Fruit fly (Drosophila melanogaster): Measurements from ENCODE around the gene CG9154.
A peak's percentile ranks its signal among the peaks of the same experiment; 100 is the strongest.

The CG9154 gene

DNA sequence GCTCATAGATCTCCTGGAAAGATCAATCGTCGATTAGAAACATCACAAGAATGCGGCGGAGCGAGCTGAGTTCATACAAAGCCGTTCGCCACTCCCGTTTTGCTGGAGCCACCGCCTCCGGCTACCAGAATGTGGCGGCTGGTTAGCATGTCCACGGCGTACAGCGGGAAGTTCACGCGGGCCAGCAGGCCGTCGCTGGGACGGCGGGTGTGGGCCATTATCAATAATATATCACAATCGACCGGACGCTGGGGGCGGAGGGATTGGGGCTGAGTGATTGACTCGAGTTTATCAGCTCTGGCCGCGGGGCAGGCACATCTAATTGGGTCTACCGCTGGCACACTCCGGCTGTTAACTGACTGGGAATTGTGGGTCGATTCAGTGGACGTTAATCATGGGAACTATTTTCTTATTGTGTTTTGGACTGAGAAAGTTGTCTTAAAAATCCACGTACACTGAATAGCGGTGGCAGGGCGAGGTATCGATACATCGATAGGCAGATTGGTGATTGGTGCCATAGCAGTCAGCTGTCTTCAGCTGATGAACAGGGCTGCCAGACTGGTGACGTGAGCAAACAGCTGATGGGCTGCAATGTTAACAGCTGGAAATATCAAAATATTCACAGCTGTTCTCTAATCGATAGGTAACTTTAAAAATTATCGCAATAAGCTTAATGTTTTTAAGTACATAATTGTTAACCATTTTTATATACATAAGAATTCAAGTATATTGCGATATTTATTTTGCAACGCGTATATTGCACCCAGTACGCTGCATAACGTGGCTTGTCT is 28.2 kb upstream of the CG9154 start, which contains the start of gene CG9175 (continued):
- peak; percentile 85 for TF ChIP-seq CG17186 (GFP tag; optimal IDR thresholded peaks at IDR 0.05)
- no peak for TF ChIP-seq sc (optimal IDR thresholded peaks at IDR 0.05)
- no peak for TF ChIP-seq sc (GFP tag; optimal IDR thresholded peaks at IDR 0.05)
- TF ChIP-seq hth (optimal IDR thresholded peaks at IDR 0.05), result no peak
- TF ChIP-seq run (tag; optimal IDR thresholded peaks at IDR 0.05), result no peak

DNA sequence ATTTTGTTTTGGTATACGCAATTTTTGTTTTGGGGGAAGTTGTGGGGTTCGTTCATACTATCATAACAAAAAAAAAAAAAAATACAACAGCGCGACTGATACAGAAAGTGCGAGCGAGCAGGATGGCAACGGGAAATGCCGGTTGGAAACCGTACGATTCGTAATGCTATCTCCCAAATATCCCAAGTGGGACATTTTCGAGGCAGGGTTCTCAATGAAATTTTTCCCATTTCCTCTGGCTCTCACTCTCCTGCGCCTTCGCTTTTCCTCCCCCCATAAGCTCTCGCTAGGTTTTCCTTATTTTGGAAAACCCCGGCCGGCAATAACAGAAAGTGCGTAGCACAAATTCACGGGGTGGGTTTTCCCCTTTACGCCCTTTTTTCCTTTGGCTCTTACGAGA is 21.8 kb upstream of the CG9154 start:
- peak; percentile 25 for TF ChIP-seq CG18599 (GFP tag; optimal IDR thresholded peaks at IDR 0.05)
- TF ChIP-seq trh (GFP tag; optimal IDR thresholded peaks at IDR 0.05), result no peak
- TF ChIP-seq CG13894 (tag; optimal IDR thresholded peaks at IDR 0.05), result peak; percentile 98
- TF ChIP-seq Fer1 (GFP tag; optimal IDR thresholded peaks at IDR 0.05), result peak; percentile 42
- peak; percentile 12 for TF ChIP-seq CG33557 (GFP tag; optimal IDR thresholded peaks at IDR 0.05)
- TF ChIP-seq lab (GFP tag; optimal IDR thresholded peaks at IDR 0.05), result peak; percentile 20
- peak; percentile 59 for TF ChIP-seq Ets97D (GFP tag; optimal IDR thresholded peaks at IDR 0.05)
- peak; percentile 33 for TF ChIP-seq CG13296 (GFP tag; optimal IDR thresholded peaks at IDR 0.05)
- TF ChIP-seq gsb-n (tag; optimal IDR thresholded peaks at IDR 0.05), result peak; percentile 11
- peak; percentile 93 for TF ChIP-seq sqz (GFP tag; optimal IDR thresholded peaks at IDR 0.05)
- peak; percentile 32; the same call in 1 of the 2 replicates for TF ChIP-seq onecut (GFP tag; IDR thresholded peaks at IDR 0.05)
- peak; percentile 26 for TF ChIP-seq CG13624 (GFP tag; optimal IDR thresholded peaks at IDR 0.05)
- TF ChIP-seq tx (GFP tag; optimal IDR thresholded peaks at IDR 0.05), result no peak
- 0 out of 3 replicates have a peak, but pooled peaks have one; percentile 40 for TF ChIP-seq gce (GFP tag; IDR thresholded peaks at IDR 0.05)
- 0 out of 2 replicates have a peak, but pooled peaks have one; percentile 14 for TF ChIP-seq vvl (GFP tag; IDR thresholded peaks at IDR 0.05)
- no peak for TF ChIP-seq CG31441 (GFP tag; IDR thresholded peaks at IDR 0.05)
- peak; percentile 57 for TF ChIP-seq chm (GFP tag; IDR thresholded peaks at IDR 0.05)
- no peak for TF ChIP-seq usp (GFP tag; optimal IDR thresholded peaks at IDR 0.05)
- TF ChIP-seq pros (GFP tag; optimal IDR thresholded peaks at IDR 0.05), result peak; percentile 98
- TF ChIP-seq lola (GFP tag; optimal IDR thresholded peaks at IDR 0.05), result no peak
- no peak for TF ChIP-seq Dll (GFP tag; IDR thresholded peaks at IDR 0.05; ENCODE audit: partially characterized antibody)
- no peak for TF ChIP-seq GATAe (GFP tag; conservative IDR thresholded peaks at IDR 0.05)
- TF ChIP-seq crol (GFP tag; IDR thresholded peaks at IDR 0.05), result peak; percentile 31; the same call in 1 of the 2 replicates
- no peak for TF ChIP-seq cas (GFP tag; IDR thresholded peaks at IDR 0.05)
- no peak for TF ChIP-seq CG18619 (GFP tag; optimal IDR thresholded peaks at IDR 0.05)
- TF ChIP-seq CG7987 (GFP tag; optimal IDR thresholded peaks at IDR 0.05), result no peak
- peak; percentile 62 for TF ChIP-seq abd-A (tag; optimal IDR thresholded peaks at IDR 0.05)
- no peak for TF ChIP-seq odd (GFP tag; optimal IDR thresholded peaks at IDR 0.05)
- TF ChIP-seq Atf6 (GFP tag; IDR thresholded peaks at IDR 0.05), result 0 out of 2 replicates have a peak, but pooled peaks have one; percentile 14
- TF ChIP-seq Adf1 (GFP tag; IDR thresholded peaks at IDR 0.05), result peak; percentile 15; the same call in 1 of the 2 replicates
- TF ChIP-seq CG9215 (GFP tag; IDR thresholded peaks at IDR 0.05), result no peak
- TF ChIP-seq Deaf1 (tag; optimal IDR thresholded peaks at IDR 0.05), result peak; percentile 9
- 0 out of 4 replicates have a peak, but pooled peaks have one; percentile 48 for TF ChIP-seq chinmo (GFP tag; IDR thresholded peaks at IDR 0.05; ENCODE audit: partially characterized antibody)
- peak; percentile 34 for TF ChIP-seq CG10431 (GFP tag; optimal IDR thresholded peaks at IDR 0.05)
- no peak for TF ChIP-seq CrebB (tag; optimal IDR thresholded peaks at IDR 0.05)
- peak; percentile 58 for TF ChIP-seq CG5180 (GFP tag; optimal IDR thresholded peaks at IDR 0.05)
- TF ChIP-seq CG10959 (GFP tag; IDR thresholded peaks at IDR 0.05), result no peak
- peak; percentile 65 for TF ChIP-seq kni (GFP tag; optimal IDR thresholded peaks at IDR 0.05)
- TF ChIP-seq CG17568 (GFP tag; optimal IDR thresholded peaks at IDR 0.05), result no peak
- TF ChIP-seq pnt (GFP tag; optimal IDR thresholded peaks at IDR 0.05), result no peak
- no peak for TF ChIP-seq CG9727 (GFP tag; optimal IDR thresholded peaks at IDR 0.05)
- TF ChIP-seq ci (GFP tag; IDR thresholded peaks at IDR 0.05), result peak; percentile 36; the same call in 1 of the 3 replicates
